Worm (Caenorhabditis elegans): ENCODE measurements around the gene B0507.7.

DNA sequence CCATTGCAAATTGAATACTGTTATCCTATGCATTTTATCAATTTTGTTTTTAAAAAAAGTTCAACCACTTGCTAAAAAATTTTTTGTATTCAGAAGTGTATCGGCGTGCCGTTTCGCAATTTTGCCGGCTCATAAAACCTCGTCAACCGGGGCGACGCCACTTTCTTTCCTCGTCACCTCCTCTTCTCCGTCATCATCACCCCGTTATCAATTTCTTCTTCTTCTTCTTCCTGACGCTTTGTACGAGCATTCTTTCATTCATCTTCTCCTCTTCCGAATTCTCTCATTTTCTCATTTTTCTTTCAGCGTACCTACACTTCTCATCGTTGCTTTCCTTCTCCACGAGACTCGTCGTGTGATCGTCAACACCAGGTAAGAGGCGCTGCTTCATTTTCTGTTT, 27.7 kb upstream of the B0507.7 start, which contains the start of gene sup-37:
- TF ChIP-seq cog-1 (tag; optimal IDR thresholded peaks at IDR 0.05) (no peak), T22C8.4 (GFP tag; IDR thresholded peaks at IDR 0.05) (no peak), tab-1 (GFP tag; IDR thresholded peaks at IDR 0.05) (no peak), klf-2 (GFP tag; conservative IDR thresholded peaks at IDR 0.05) (no peak)
